Worm (Caenorhabditis elegans) whole organism, young adult: Measurements from ENCODE around the gene ugt-21.

Source experiments
- B0035.1 ChIP-seq: sonication (generic microtip); optimal IDR thresholded peaks from 2 replicates; lab custom pipeline; 2016; ENCODE audit warnings: missing genetic modification characterization, mild to moderate bottlenecking, missing compliant biosample characterization, missing genotype, missing genetic modification reagents
- B0261.1 ChIP-seq: sonication (generic microtip); optimal IDR thresholded peaks from 2 replicates; lab custom pipeline; 2016; ENCODE audit warnings: mild to moderate bottlenecking, missing genetic modification characterization, moderate library complexity, missing compliant biosample characterization
- B0336.3 ChIP-seq: fragments of 200-800 bp; sonication (Bioruptor generic); IDR thresholded peaks from 2 replicates; pipeline ENCODE4 v1.3.6; 2022; ENCODE audit warnings: missing genetic modification characterization, missing compliant biosample characterization
- D2030.7 ChIP-seq: fragments of 200-800 bp; sonication (Bioruptor generic); IDR thresholded peaks from 2 replicates; pipeline ENCODE4 v1.3.6; 2022; ENCODE audit warnings: missing genetic modification reagents, missing genetic modification characterization, missing compliant biosample characterization
- F22D6.2 ChIP-seq: sonication (generic microtip); optimal IDR thresholded peaks from 2 replicates; lab custom pipeline; 2016; ENCODE audit warnings: mild to moderate bottlenecking, missing genetic modification characterization, missing compliant biosample characterization
- F33H1.4 ChIP-seq: fragments of 200-800 bp; sonication (Bioruptor generic); IDR thresholded peaks from 2 replicates; pipeline ENCODE4 v1.3.6; 2022; ENCODE audit warnings: missing genetic modification reagents, missing genetic modification characterization, missing compliant biosample characterization
- F37B4.10 ChIP-seq: fragments of 200-800 bp; sonication (Bioruptor generic); IDR thresholded peaks from 2 replicates; pipeline ENCODE4 v1.3.6; 2022; ENCODE audit warnings: missing genetic modification characterization, missing compliant biosample characterization
- F57A8.1 ChIP-seq: fragments of 200-800 bp; sonication (Bioruptor generic); optimal IDR thresholded peaks from 2 replicates; lab custom pipeline; 2018; ENCODE audit warnings: mild to moderate bottlenecking, missing genetic modification characterization, moderate library complexity, missing compliant biosample characterization
- T07F8.4 ChIP-seq: sonication (generic microtip); optimal IDR thresholded peaks from 2 replicates; lab custom pipeline; 2016; ENCODE audit warnings: mild to moderate bottlenecking, missing genetic modification characterization, moderate library complexity, missing compliant biosample characterization
- Y53F4B.3 ChIP-seq: fragments of 200-800 bp; sonication (Bioruptor generic); IDR thresholded peaks from 2 replicates; pipeline ENCODE4 v1.3.6; 2022; ENCODE audit warnings: missing genetic modification reagents, missing genetic modification characterization, missing compliant biosample characterization
- Y56A3A.18 ChIP-seq: fragments of 200-800 bp; sonication (Bioruptor generic); IDR thresholded peaks from 2 replicates; pipeline ENCODE4 v1.3.6; 2022; ENCODE audit warnings: missing genetic modification reagents, missing genetic modification characterization, missing compliant biosample characterization
- akir-1 ChIP-seq: fragments of 200-800 bp; sonication (Bioruptor generic); optimal IDR thresholded peaks from 2 replicates; lab custom pipeline; 2018; ENCODE audit warnings: mild to moderate bottlenecking, missing genetic modification characterization, moderate library complexity, missing compliant biosample characterization
- ama-1 ChIP-seq, 3 experiments: fragments of 150-350 bp in 1 of 3; sonication (generic microtip) in 2 of 3; optimal IDR thresholded peaks; 2 replicates each; lab custom pipeline; 2014 to 2018; ENCODE audit warnings: missing biosample characterization in 2 of 3, missing genetic modification characterization in 2 of 3, missing genetic modification reagents in 2 of 3
- atf-7 ChIP-seq: sonication (generic microtip); optimal IDR thresholded peaks from 2 replicates; lab custom pipeline; 2017; ENCODE audit warnings: mild to moderate bottlenecking, missing genetic modification characterization, missing compliant biosample characterization
- attf-3 ChIP-seq: fragments of 200-800 bp; sonication (Bioruptor generic); conservative IDR thresholded peaks from 2 replicates; pipeline ENCODE4 v1.3.6; 2022; ENCODE audit warnings: missing genetic modification reagents, missing genetic modification characterization, missing compliant biosample characterization
- attf-5 ChIP-seq: fragments of 200-800 bp; sonication (Bioruptor generic); optimal IDR thresholded peaks from 2 replicates; lab custom pipeline; 2018; ENCODE audit warnings: mild to moderate bottlenecking, missing genetic modification characterization, missing compliant biosample characterization
- ccch-3 ChIP-seq: fragments of 200-800 bp; sonication (Bioruptor generic); optimal IDR thresholded peaks from 2 replicates; lab custom pipeline; 2018; ENCODE audit warnings: mild to moderate bottlenecking, missing genetic modification characterization, missing compliant biosample characterization
- cebp-2 ChIP-seq: fragments of 200-800 bp; sonication (Bioruptor generic); IDR thresholded peaks from 2 replicates; pipeline ENCODE4 v1.3.6; 2022; ENCODE audit warnings: missing genetic modification characterization, missing compliant biosample characterization
- ceh-40 ChIP-seq: fragments of 200-800 bp; sonication (Bioruptor generic); IDR thresholded peaks from 2 replicates; pipeline ENCODE4 v1.3.6; 2022; ENCODE audit warnings: missing genetic modification characterization, missing compliant biosample characterization
- ceh-58 ChIP-seq: fragments of 200-800 bp; sonication (Bioruptor generic); IDR thresholded peaks from 2 replicates; pipeline ENCODE4 v1.3.6; 2022; ENCODE audit warnings: missing genetic modification characterization, missing compliant biosample characterization
- ceh-91 ChIP-seq: fragments of 200-800 bp; sonication (Bioruptor generic); IDR thresholded peaks from 2 replicates; pipeline ENCODE4 v1.3.6; 2022; ENCODE audit warnings: missing genetic modification reagents, missing genetic modification characterization, missing compliant biosample characterization
- dpl-1 ChIP-seq: fragments of 150-350 bp; optimal IDR thresholded peaks from 2 replicates; lab custom pipeline; 2014; ENCODE audit warnings: missing biosample characterization, missing genetic modification reagents, missing genetic modification characterization
- ekl-4 ChIP-seq: fragments of 200-800 bp; sonication (Bioruptor generic); IDR thresholded peaks from 2 replicates; pipeline ENCODE4 v1.3.6; 2022; ENCODE audit warnings: missing genetic modification reagents, missing genetic modification characterization, missing compliant biosample characterization
- ets-4 ChIP-seq: fragments of 200-800 bp; sonication (Bioruptor generic); optimal IDR thresholded peaks from 2 replicates; lab custom pipeline; 2018; ENCODE audit warnings: mild to moderate bottlenecking, missing genetic modification characterization, missing compliant biosample characterization
- hmg-1.2 ChIP-seq: fragments of 200-800 bp; sonication (Bioruptor generic); IDR thresholded peaks from 2 replicates; pipeline ENCODE4 v1.3.6; 2022; ENCODE audit warnings: missing genetic modification reagents, missing genetic modification characterization, missing compliant biosample characterization
- hsf-1 ChIP-seq: fragments of 200-800 bp; sonication (Bioruptor generic); IDR thresholded peaks from 2 replicates; pipeline ENCODE4 v1.3.6; 2022; ENCODE audit warnings: missing genetic modification reagents, missing genetic modification characterization, missing compliant biosample characterization
- lag-1 ChIP-seq: fragments of 200-800 bp; sonication (Bioruptor generic); IDR thresholded peaks from 2 replicates; pipeline ENCODE4 v1.3.6; 2022; ENCODE audit warnings: missing genetic modification reagents, missing genetic modification characterization, missing compliant biosample characterization
- let-607 ChIP-seq, 2 experiments: fragments of 200-800 bp in 1 of 2; sonication (Bioruptor generic) in 1 of 2; sonication (generic microtip) in 1 of 2; optimal IDR thresholded peaks; 2 replicates each; lab custom pipeline; 2016 to 2018; ENCODE audit warnings: mild to moderate bottlenecking in 2 of 2, missing compliant biosample characterization in 2 of 2, missing genetic modification characterization in 2 of 2, moderate library complexity in 2 of 2, missing genotype in 1 of 2
- lsl-1 ChIP-seq: fragments of 200-800 bp; sonication (Bioruptor generic); optimal IDR thresholded peaks from 2 replicates; lab custom pipeline; 2018; ENCODE audit warnings: mild to moderate bottlenecking, missing genetic modification characterization, moderate library complexity, missing compliant biosample characterization
- mel-28 ChIP-seq: sonication (generic microtip); optimal IDR thresholded peaks from 2 replicates; lab custom pipeline; 2016; ENCODE audit warnings: borderline replicate concordance, mild to moderate bottlenecking, missing genetic modification characterization, missing compliant biosample characterization
- nfya-1 ChIP-seq: sonication (generic microtip); optimal IDR thresholded peaks from 2 replicates; lab custom pipeline; 2017; ENCODE audit warnings: antibody characterized with exemption, missing compliant biosample characterization, missing genetic modification characterization, borderline replicate concordance; ENCODE audit not compliant: insufficient read depth
- nfyb-1 ChIP-seq: fragments of 200-800 bp; sonication (Bioruptor generic); IDR thresholded peaks from 2 replicates; pipeline ENCODE4 v1.3.6; 2022; ENCODE audit warnings: missing genetic modification reagents, missing genetic modification characterization, missing compliant biosample characterization
- nhr-27 ChIP-seq: fragments of 200-800 bp; sonication (Bioruptor generic); optimal IDR thresholded peaks from 2 replicates; lab custom pipeline; 2018; ENCODE audit warnings: mild to moderate bottlenecking, missing genetic modification characterization, moderate library complexity, missing compliant biosample characterization
- nhr-90 ChIP-seq: sonication (generic microtip); optimal IDR thresholded peaks from 2 replicates; lab custom pipeline; 2016; ENCODE audit warnings: missing genotype, mild to moderate bottlenecking, missing genetic modification characterization, missing compliant biosample characterization
- pha-4 ChIP-seq: fragments of 150-350 bp; sonication (generic microtip); optimal IDR thresholded peaks from 2 replicates; lab custom pipeline; 2014; ENCODE audit warnings: missing biosample characterization, missing genetic modification reagents, missing genetic modification characterization
- rcor-1 ChIP-seq: fragments of 200-800 bp; sonication (Bioruptor generic); IDR thresholded peaks from 2 replicates; pipeline ENCODE4 v1.3.6; 2022; ENCODE audit warnings: missing genetic modification reagents, missing genetic modification characterization, missing compliant biosample characterization
- rec-8 ChIP-seq, 2 experiments: sonication (generic microtip); optimal IDR thresholded peaks; 2 replicates each; lab custom pipeline; 2016; ENCODE audit warnings: mild to moderate bottlenecking in 2 of 2, missing genetic modification characterization in 2 of 2, missing genetic modification reagents in 2 of 2, missing genotype in 2 of 2, missing biosample characterization in 1 of 2, missing compliant biosample characterization in 1 of 2, moderate library complexity in 1 of 2
- repo-1 ChIP-seq: sonication (generic microtip); optimal IDR thresholded peaks from 2 replicates; lab custom pipeline; 2017; ENCODE audit warnings: mild to moderate bottlenecking, missing genetic modification characterization, missing compliant biosample characterization
- sdz-38 ChIP-seq: sonication (generic microtip); optimal IDR thresholded peaks from 2 replicates; lab custom pipeline; 2016; ENCODE audit warnings: missing genotype, missing genetic modification characterization, missing compliant biosample characterization
- snpc-1.1 ChIP-seq: sonication (generic microtip); optimal IDR thresholded peaks from 2 replicates; lab custom pipeline; 2017; ENCODE audit warnings: missing genetic modification characterization, mild to moderate bottlenecking, missing compliant biosample characterization, antibody characterized with exemption, moderate library complexity, missing genotype, missing genetic modification reagents; ENCODE audit not compliant: insufficient read depth
- snpc-4 ChIP-seq, 5 experiments: fragments of 150-350 bp in 1 of 5; sonication (generic microtip) in 4 of 5; optimal IDR thresholded peaks; 2 replicates each; lab custom pipeline; 2014 to 2018; ENCODE audit warnings: missing genetic modification characterization in 5 of 5, missing biosample characterization in 3 of 5, antibody characterized with exemption in 2 of 5, mild to moderate bottlenecking in 2 of 5, missing compliant biosample characterization in 2 of 5, missing genotype in 2 of 5, moderate library complexity in 2 of 5, missing genetic modification reagents in 1 of 5
- somi-1 ChIP-seq: fragments of 200-800 bp; sonication (Bioruptor generic); optimal IDR thresholded peaks from 2 replicates; lab custom pipeline; 2018; ENCODE audit warnings: mild to moderate bottlenecking, missing genetic modification characterization, missing compliant biosample characterization
- tbx-9 ChIP-seq: sonication (generic microtip); optimal IDR thresholded peaks from 2 replicates; lab custom pipeline; 2016; ENCODE audit warnings: borderline replicate concordance, missing genetic modification characterization, inconsistent platforms, missing compliant biosample characterization
- unc-62 ChIP-seq: fragments of 150-350 bp; optimal IDR thresholded peaks from 2 replicates; lab custom pipeline; 2014; ENCODE audit warnings: missing biosample characterization, missing genetic modification reagents, missing genetic modification characterization
- ztf-26 ChIP-seq: sonication (generic microtip); optimal IDR thresholded peaks from 2 replicates; lab custom pipeline; 2017; ENCODE audit warnings: missing genetic modification characterization, missing compliant biosample characterization
- ztf-28 ChIP-seq: fragments of 200-800 bp; sonication (Bioruptor generic); IDR thresholded peaks from 2 replicates; pipeline ENCODE4 v1.3.6; 2022; ENCODE audit warnings: missing genetic modification reagents, missing genetic modification characterization, missing compliant biosample characterization
- ztf-3 ChIP-seq: fragments of 200-800 bp; sonication (Bioruptor generic); optimal IDR thresholded peaks from 2 replicates; lab custom pipeline; 2018; ENCODE audit warnings: mild to moderate bottlenecking, missing genetic modification characterization, missing compliant biosample characterization

ugt-21 gene

DNA sequence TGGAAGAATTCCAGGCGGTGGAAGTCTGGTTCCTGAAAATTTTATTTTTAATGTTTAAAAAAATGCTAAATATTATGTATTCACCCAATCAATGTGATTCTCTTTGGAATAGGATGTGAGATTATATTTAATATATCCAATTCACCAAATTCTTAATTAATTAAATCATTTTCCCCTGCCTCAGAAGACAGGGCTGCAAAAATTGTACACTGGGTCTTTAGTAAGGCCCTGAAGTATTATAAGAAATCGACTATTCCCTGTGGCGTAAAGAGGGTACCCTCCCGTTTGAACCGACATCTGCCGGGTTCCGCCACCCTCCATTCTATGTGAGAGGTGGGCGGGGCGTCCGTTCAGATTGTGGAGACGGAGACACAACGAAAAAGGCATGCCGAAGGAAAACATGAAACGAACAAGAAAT, 11.1 kb downstream of the ugt-21 start (continued):
- no peak for TF ChIP-seq pha-4 (tag; lab: Kevin White, UChicago)
- peak; percentile 12; the same call in 1 of the 2 replicates for TF ChIP-seq cebp-2
- peak; percentile 36 for TF ChIP-seq lsl-1 (GFP tag; lab: Kevin White, UChicago)
- peak; percentile 32 for TF ChIP-seq nhr-90 (tag; lab: Kevin White, UChicago)
- peak; percentile 79 for TF ChIP-seq ama-1 (optimal IDR thresholded peaks at IDR 0.05; lab: Kevin White, UChicago)
- TF ChIP-seq ama-1 (GFP tag; optimal IDR thresholded peaks at IDR 0.05; lab: Kevin White, UChicago), result no peak
- peak; percentile 76 for TF ChIP-seq repo-1 (tag; lab: Kevin White, UChicago)
- TF ChIP-seq hmg-1.2 (GFP tag; lab: Robert Waterston, UW), result peak; percentile 89
- no peak for TF ChIP-seq sdz-38 (tag; lab: Kevin White, UChicago)
- TF ChIP-seq Y56A3A.18 (GFP tag; lab: Robert Waterston, UW), result peak; percentile 74; the same call in 1 of the 2 replicates
- no peak for TF ChIP-seq ceh-40 (GFP tag; lab: Robert Waterston, UW)
- no peak for TF ChIP-seq F37B4.10
- no peak for TF ChIP-seq nfya-1 (tag; lab: Kevin White, UChicago)
- no peak for TF ChIP-seq B0035.1
- TF ChIP-seq F57A8.1 (GFP tag; lab: Kevin White, UChicago), result no peak
- peak; percentile 56 for TF ChIP-seq D2030.7 (GFP tag; lab: Robert Waterston, UW)
- TF ChIP-seq hsf-1, result 0 out of 2 replicates have a peak, but pooled peaks have one; percentile 16
- TF ChIP-seq ztf-3 (GFP tag; lab: Kevin White, UChicago), result no peak
- TF ChIP-seq snpc-4 (GFP tag; optimal IDR thresholded peaks at IDR 0.05; lab: Kevin White, UChicago), result peak; percentile 96
- peak; percentile 97 to 99 (median 98) for TF ChIP-seq snpc-4 (tag; optimal IDR thresholded peaks at IDR 0.05; lab: Kevin White, UChicago)
- TF ChIP-seq tbx-9 (tag; lab: Kevin White, UChicago), result no peak
- peak; percentile 56 for TF ChIP-seq atf-7 (tag; lab: Kevin White, UChicago)
- no peak for TF ChIP-seq dpl-1 (GFP tag; lab: Kevin White, UChicago)
- peak; percentile 89 for TF ChIP-seq snpc-1.1
- no peak for TF ChIP-seq ccch-3 (GFP tag; lab: Kevin White, UChicago)
- no peak for TF ChIP-seq T07F8.4
- TF ChIP-seq akir-1 (GFP tag; lab: Kevin White, UChicago), result no peak
- TF ChIP-seq attf-5, result peak; percentile 47
- peak; percentile 56; the same call in 1 of the 2 replicates for TF ChIP-seq ekl-4 (GFP tag; lab: Robert Waterston, UW)
- no peak for TF ChIP-seq ceh-58 (GFP tag; lab: Robert Waterston, UW)
- peak; percentile 68; the same call in 1 of the 2 replicates for TF ChIP-seq nfyb-1 (GFP tag; lab: Robert Waterston, UW)
- TF ChIP-seq F22D6.2 (tag; lab: Kevin White, UChicago), result no peak
- TF ChIP-seq somi-1 (GFP tag; lab: Kevin White, UChicago), result no peak
- no peak for TF ChIP-seq Y53F4B.3 (GFP tag; lab: Robert Waterston, UW)
- no peak for TF ChIP-seq ets-4 (GFP tag; lab: Kevin White, UChicago)
- TF ChIP-seq F33H1.4 (GFP tag; lab: Robert Waterston, UW), result peak; percentile 22; the same call in 1 of the 2 replicates
- no peak for TF ChIP-seq nhr-27 (tag; lab: Kevin White, UChicago)
- TF ChIP-seq attf-3 (GFP tag; lab: Robert Waterston, UW), result 0 out of 2 replicates have a peak, but pooled peaks have one; percentile 7
- TF ChIP-seq rcor-1 (GFP tag; lab: Robert Waterston, UW), result peak; percentile 55; the same call in 1 of the 2 replicates
- TF ChIP-seq B0261.1 (tag; lab: Kevin White, UChicago), result peak; percentile 17
- peak in 1 of 2 experiments; percentile 21 for TF ChIP-seq let-607 (tag; optimal IDR thresholded peaks at IDR 0.05; lab: Kevin White, UChicago)
- no peak for TF ChIP-seq unc-62 (GFP tag; lab: Kevin White, UChicago)
- no peak for TF ChIP-seq ztf-28
- peak; percentile 25 for TF ChIP-seq ztf-26 (tag; lab: Kevin White, UChicago)
- 0 out of 2 replicates have a peak, but pooled peaks have one; percentile 61 for TF ChIP-seq lag-1 (GFP tag; lab: Robert Waterston, UW)
- peak; percentile 94 for TF ChIP-seq B0336.3
- TF ChIP-seq rec-8 (tag; optimal IDR thresholded peaks at IDR 0.05; lab: Kevin White, UChicago), result peak in 1 of 2 experiments; percentile 25
- no peak for TF ChIP-seq mel-28 (tag; lab: Kevin White, UChicago)
- no peak for TF ChIP-seq ceh-91 (GFP tag; lab: Robert Waterston, UW)
